Worm (Caenorhabditis elegans) whole organism, L1 larva: ENCODE measurements around the gene F42E8.1.
A peak's percentile ranks its signal among the peaks of the same experiment; 100 is the strongest.

Experiments
- C16A3.4 ChIP-seq: fragments of 150-350 bp; optimal IDR thresholded peaks from 2 replicates; lab custom pipeline; 2014; ENCODE audit warnings: missing biosample characterization, missing genetic modification characterization
- C34B4.2 ChIP-seq: sonication (generic microtip); optimal IDR thresholded peaks from 2 replicates; lab custom pipeline; 2017; ENCODE audit warnings: mild to moderate bottlenecking, missing genetic modification characterization, missing compliant biosample characterization
- F16B12.6 ChIP-seq: fragments of 150-350 bp; optimal IDR thresholded peaks from 2 replicates; lab custom pipeline; 2014; ENCODE audit warnings: missing biosample characterization, missing genetic modification characterization
- aha-1 ChIP-seq: fragments of 150-350 bp; optimal IDR thresholded peaks from 2 replicates; lab custom pipeline; 2014; ENCODE audit warnings: missing biosample characterization, missing genetic modification characterization
- alr-1 ChIP-seq: fragments of 200-800 bp; sonication (Bioruptor generic); optimal IDR thresholded peaks from 2 replicates; lab custom pipeline; 2018; ENCODE audit warnings: borderline replicate concordance, mild to moderate bottlenecking, missing genetic modification characterization, missing compliant biosample characterization
- aly-2 ChIP-seq: fragments of 150-350 bp; optimal IDR thresholded peaks from 2 replicates; lab custom pipeline; 2014; ENCODE audit warnings: missing biosample characterization, missing genetic modification characterization
- ama-1 ChIP-seq: fragments of 150-350 bp; optimal IDR thresholded peaks from 2 replicates; lab custom pipeline; 2014
- ceh-63 ChIP-seq: fragments of 200-800 bp; sonication (Bioruptor generic); optimal IDR thresholded peaks from 2 replicates; lab custom pipeline; 2018; ENCODE audit warnings: mild to moderate bottlenecking, missing genetic modification characterization, missing compliant biosample characterization
- ceh-8 ChIP-seq: fragments of 200-800 bp; sonication (Bioruptor generic); optimal IDR thresholded peaks from 2 replicates; lab custom pipeline; 2018; ENCODE audit warnings: mild to moderate bottlenecking, missing genetic modification characterization, moderate library complexity, missing compliant biosample characterization
- ceh-90 ChIP-seq: sonication (generic microtip); optimal IDR thresholded peaks from 2 replicates; lab custom pipeline; 2016; ENCODE audit warnings: missing genetic modification characterization, missing compliant biosample characterization
- dpl-1 ChIP-seq, 3 experiments: fragments of 150-350 bp in 2 of 3; sonication (generic microtip) in 1 of 3; optimal IDR thresholded peaks; 2 replicates each; lab custom pipeline; 2014 to 2017; ENCODE audit warnings: missing biosample characterization in 3 of 3, missing genetic modification characterization in 3 of 3, missing genetic modification reagents in 3 of 3
- dsc-1 ChIP-seq: sonication (generic microtip); optimal IDR thresholded peaks from 2 replicates; lab custom pipeline; 2016; ENCODE audit warnings: mild to moderate bottlenecking, missing genetic modification characterization, missing compliant biosample characterization
- efl-1 ChIP-seq, 4 experiments: fragments of 150-350 bp; optimal IDR thresholded peaks in 3 of 4; peaks in 1 of 4; 1 replicate in 1 of 4; 2 replicates in 3 of 4; lab custom pipeline; 2014; ENCODE audit warnings: missing biosample characterization in 2 of 4, missing genetic modification characterization in 2 of 4, missing genetic modification reagents in 2 of 4
- egl-13 ChIP-seq: sonication (generic microtip); optimal IDR thresholded peaks from 2 replicates; lab custom pipeline; 2016; ENCODE audit warnings: missing genotype, missing genetic modification reagents, missing genetic modification characterization, missing compliant biosample characterization
- egl-27 ChIP-seq, 2 experiments: fragments of 150-350 bp in 1 of 2; sonication (generic microtip); optimal IDR thresholded peaks; 3 replicates each; lab custom pipeline; 2017 to 2018; ENCODE audit warnings: missing biosample characterization in 2 of 2, missing genetic modification characterization in 2 of 2, missing genetic modification reagents in 2 of 2
- elt-2 ChIP-seq: sonication (generic microtip); optimal IDR thresholded peaks from 2 replicates; lab custom pipeline; 2016; ENCODE audit warnings: missing genetic modification characterization, mild to moderate bottlenecking, inconsistent platforms, missing compliant biosample characterization, missing genetic modification reagents
- elt-3 ChIP-seq, 6 experiments: fragments of 150-350 bp in 1 of 6; sonication (generic microtip); optimal IDR thresholded peaks; 2 replicates each; lab custom pipeline; 2017 to 2018; ENCODE audit warnings: missing biosample characterization in 6 of 6, missing genetic modification characterization in 6 of 6, inconsistent platforms in 1 of 6
- fkh-4 ChIP-seq: sonication (generic microtip); optimal IDR thresholded peaks from 2 replicates; lab custom pipeline; 2016; ENCODE audit warnings: missing compliant biosample characterization, missing genetic modification characterization, borderline replicate concordance
- fkh-8 ChIP-seq: sonication (generic microtip); optimal IDR thresholded peaks from 2 replicates; lab custom pipeline; 2016; ENCODE audit warnings: mild to moderate bottlenecking, missing genetic modification characterization, missing compliant biosample characterization
- fos-1 ChIP-seq: fragments of 150-350 bp; optimal IDR thresholded peaks from 2 replicates; lab custom pipeline; 2014; ENCODE audit warnings: missing biosample characterization, missing genetic modification characterization
- grh-1 ChIP-seq: fragments of 200-800 bp; sonication (Bioruptor generic); IDR thresholded peaks from 2 replicates; pipeline ENCODE4 v1.3.6; 2022; ENCODE audit warnings: missing genetic modification reagents, missing genetic modification characterization, missing compliant biosample characterization
- hlh-4 ChIP-seq: sonication (generic microtip); optimal IDR thresholded peaks from 2 replicates; lab custom pipeline; 2016; ENCODE audit warnings: mild to moderate bottlenecking, missing genetic modification characterization, missing compliant biosample characterization
- hpl-2 ChIP-seq: fragments of 150-350 bp; optimal IDR thresholded peaks from 2 replicates; lab custom pipeline; 2014; ENCODE audit warnings: missing biosample characterization, missing genetic modification reagents, missing genetic modification characterization
- irx-1 ChIP-seq: sonication (generic microtip); optimal IDR thresholded peaks from 2 replicates; lab custom pipeline; 2016; ENCODE audit warnings: missing genetic modification characterization, missing compliant biosample characterization
- isw-1 ChIP-seq: fragments of 200-800 bp; sonication (Bioruptor generic); IDR thresholded peaks from 2 replicates; pipeline ENCODE4 v1.3.6; 2022; ENCODE audit warnings: missing genetic modification characterization, missing compliant biosample characterization
- lin-14 ChIP-seq: fragments of 200-800 bp; sonication (Bioruptor generic); optimal IDR thresholded peaks from 2 replicates; lab custom pipeline; 2018; ENCODE audit warnings: mild to moderate bottlenecking, missing genetic modification characterization, moderate library complexity, missing compliant biosample characterization
- lin-15B ChIP-seq: fragments of 150-350 bp; sonication (generic microtip); optimal IDR thresholded peaks from 3 replicates; lab custom pipeline; 2014; ENCODE audit warnings: missing biosample characterization, missing genetic modification characterization
- lin-35 ChIP-seq, 2 experiments: fragments of 150-350 bp; optimal IDR thresholded peaks; 2 replicates each; lab custom pipeline; 2014; ENCODE audit warnings: missing biosample characterization in 2 of 2, missing genetic modification characterization in 2 of 2, missing genetic modification reagents in 2 of 2
- mdl-1 ChIP-seq, 2 experiments: fragments of 150-350 bp; optimal IDR thresholded peaks; 2 replicates each; lab custom pipeline; 2014 to 2017; ENCODE audit warnings: missing biosample characterization in 2 of 2, missing genetic modification characterization in 2 of 2, inconsistent platforms in 1 of 2
- mep-1 ChIP-seq: fragments of 150-350 bp; optimal IDR thresholded peaks from 2 replicates; lab custom pipeline; 2014; ENCODE audit warnings: missing biosample characterization, missing genetic modification characterization
- nhr-12 ChIP-seq: sonication (generic microtip); optimal IDR thresholded peaks from 2 replicates; lab custom pipeline; 2017; ENCODE audit warnings: missing biosample characterization, missing genetic modification characterization
- nhr-19 ChIP-seq: fragments of 200-800 bp; sonication (Bioruptor generic); conservative IDR thresholded peaks from 2 replicates; pipeline ENCODE4 v1.3.6; 2022; ENCODE audit warnings: missing genetic modification characterization, missing compliant biosample characterization
- nhr-47 ChIP-seq: sonication (generic microtip); optimal IDR thresholded peaks from 2 replicates; lab custom pipeline; 2016; ENCODE audit warnings: mild to moderate bottlenecking, missing genetic modification characterization, moderate library complexity, missing compliant biosample characterization
- nhr-71 ChIP-seq: sonication (generic microtip); optimal IDR thresholded peaks from 2 replicates; lab custom pipeline; 2016; ENCODE audit warnings: mild to moderate bottlenecking, missing genetic modification characterization, moderate library complexity, missing compliant biosample characterization
- nhr-76 ChIP-seq: sonication (generic microtip); optimal IDR thresholded peaks from 2 replicates; lab custom pipeline; 2017; ENCODE audit warnings: missing biosample characterization, missing genetic modification characterization
- nhr-77 ChIP-seq: fragments of 150-350 bp; optimal IDR thresholded peaks from 2 replicates; lab custom pipeline; 2014; ENCODE audit warnings: missing biosample characterization, missing genetic modification characterization
- nhr-85 ChIP-seq: sonication (generic microtip); peaks from one replicate; lab custom pipeline; 2016; ENCODE audit warnings: missing genetic modification characterization, inconsistent platforms, missing compliant biosample characterization
- nhr-90 ChIP-seq: sonication (generic microtip); optimal IDR thresholded peaks from 2 replicates; lab custom pipeline; 2016; ENCODE audit warnings: mild to moderate bottlenecking, missing genetic modification characterization, missing compliant biosample characterization; ENCODE audit not compliant: poor library complexity
- pax-3 ChIP-seq: fragments of 200-800 bp; sonication (Bioruptor generic); optimal IDR thresholded peaks from 2 replicates; lab custom pipeline; 2018; ENCODE audit warnings: mild to moderate bottlenecking, missing genetic modification characterization, moderate library complexity, missing compliant biosample characterization
- skn-1 ChIP-seq: fragments of 150-350 bp; optimal IDR thresholded peaks from 2 replicates; lab custom pipeline; 2014; ENCODE audit warnings: missing biosample characterization, missing genetic modification characterization
- snpc-4 ChIP-seq: fragments of 150-350 bp; optimal IDR thresholded peaks from 2 replicates; lab custom pipeline; 2014; ENCODE audit warnings: missing biosample characterization, missing genetic modification characterization
- snu-23 ChIP-seq: sonication (generic microtip); optimal IDR thresholded peaks from 2 replicates; lab custom pipeline; 2016; ENCODE audit warnings: missing genetic modification characterization, missing compliant biosample characterization
- sup-37 ChIP-seq: fragments of 200-800 bp; sonication (Bioruptor generic); optimal IDR thresholded peaks from 2 replicates; lab custom pipeline; 2018; ENCODE audit warnings: mild to moderate bottlenecking, missing genetic modification characterization, missing compliant biosample characterization
- tbx-2 ChIP-seq: sonication (generic microtip); optimal IDR thresholded peaks from 2 replicates; lab custom pipeline; 2016; ENCODE audit warnings: missing genetic modification characterization, missing compliant biosample characterization
- unc-130 ChIP-seq: fragments of 150-350 bp; optimal IDR thresholded peaks from 2 replicates; lab custom pipeline; 2017; ENCODE audit warnings: missing biosample characterization, missing genetic modification characterization, inconsistent platforms
- unc-30 ChIP-seq: sonication (generic microtip); optimal IDR thresholded peaks from 2 replicates; lab custom pipeline; 2017; ENCODE audit warnings: missing biosample characterization, missing genetic modification characterization
- unc-62 ChIP-seq: fragments of 150-350 bp; optimal IDR thresholded peaks from 2 replicates; lab custom pipeline; 2014; ENCODE audit warnings: missing biosample characterization, missing genetic modification reagents, missing genetic modification characterization
- unc-98 ChIP-seq: fragments of 200-800 bp; sonication (Bioruptor generic); IDR thresholded peaks from 2 replicates; pipeline ENCODE4 v1.3.6; 2022; ENCODE audit warnings: missing genetic modification characterization, missing compliant biosample characterization
- vab-15 ChIP-seq: sonication (generic microtip); optimal IDR thresholded peaks from 2 replicates; lab custom pipeline; 2017; ENCODE audit warnings: missing genotype, mild to moderate bottlenecking, missing genetic modification characterization, missing compliant biosample characterization
- xbp-1 ChIP-seq: sonication (generic microtip); optimal IDR thresholded peaks from 2 replicates; lab custom pipeline; 2016; ENCODE audit warnings: missing genetic modification characterization, missing compliant biosample characterization
- ztf-11 ChIP-seq, 2 experiments: sonication (generic microtip); optimal IDR thresholded peaks; 2 replicates each; lab custom pipeline; 2016 to 2017; ENCODE audit warnings: missing genetic modification characterization in 2 of 2, missing biosample characterization in 1 of 2, missing compliant biosample characterization in 1 of 2
- ztf-4 ChIP-seq: fragments of 150-350 bp; optimal IDR thresholded peaks from 2 replicates; lab custom pipeline; 2014; ENCODE audit warnings: missing biosample characterization, missing genetic modification characterization

Gene F42E8.1

ce11 chrV:13081197-13081747 is 19.3 kb downstream of the F42E8.1 start (continued):
- peak; percentile 74 for TF ChIP-seq vab-15 (tag; lab: Kevin White, UChicago)
- TF ChIP-seq ztf-11 (tag; optimal IDR thresholded peaks at IDR 0.05; lab: Kevin White, UChicago): no peak
- TF ChIP-seq unc-62 (GFP tag; lab: Kevin White, UChicago): peak; percentile 24
- no peak for TF ChIP-seq fkh-8 (tag; lab: Kevin White, UChicago)
- no peak for TF ChIP-seq unc-30 (tag; lab: Kevin White, UChicago)
- no peak for TF ChIP-seq ceh-63 (GFP tag; lab: Kevin White, UChicago)
- TF ChIP-seq efl-1 (optimal IDR thresholded peaks at IDR 0.05; lab: Kevin White, UChicago): peak in 1 of 2 experiments; percentile 26
- TF ChIP-seq efl-1 (GFP tag; optimal IDR thresholded peaks at IDR 0.05 in 1 of 2; lab: Kevin White, UChicago): peak in 1 of 2 experiments; percentile 89
- TF ChIP-seq nhr-76: no peak
- peak; percentile 34 to 84 for TF ChIP-seq mdl-1 (tag; optimal IDR thresholded peaks at IDR 0.05; lab: Kevin White, UChicago)
- peak in 1 of 3 experiments; percentile 64 for TF ChIP-seq dpl-1 (GFP tag; optimal IDR thresholded peaks at IDR 0.05; lab: Kevin White, UChicago)
- no peak for TF ChIP-seq ceh-8 (GFP tag; lab: Kevin White, UChicago)
- peak; percentile 100 for TF ChIP-seq nhr-85 (tag; lab: Kevin White, UChicago)
- TF ChIP-seq hlh-4 (tag; lab: Kevin White, UChicago): no peak
- TF ChIP-seq dsc-1 (tag; lab: Kevin White, UChicago): no peak
- TF ChIP-seq grh-1: peak; percentile 100
- TF ChIP-seq nhr-90 (tag; lab: Kevin White, UChicago): peak; percentile 94
- no peak for TF ChIP-seq hpl-2 (GFP tag; lab: Kevin White, UChicago)
- no peak for TF ChIP-seq fkh-4
- TF ChIP-seq isw-1 (GFP tag; lab: Robert Waterston, UW): no peak
- no peak for TF ChIP-seq C34B4.2 (tag; lab: Kevin White, UChicago)
- no peak for TF ChIP-seq skn-1 (tag; lab: Kevin White, UChicago)
- no peak for TF ChIP-seq nhr-12 (tag; lab: Kevin White, UChicago)
- peak; percentile 69 for TF ChIP-seq ztf-4 (tag; lab: Kevin White, UChicago)
- TF ChIP-seq nhr-19: peak; percentile 97
- no peak for TF ChIP-seq ceh-90 (tag; lab: Kevin White, UChicago)
- TF ChIP-seq mep-1 (tag; lab: Kevin White, UChicago): peak; percentile 75
- no peak for TF ChIP-seq pax-3 (tag; lab: Kevin White, UChicago)
- peak; percentile 36 for TF ChIP-seq xbp-1 (tag; lab: Kevin White, UChicago)
- peak; percentile 85 for TF ChIP-seq snu-23 (GFP tag; lab: Kevin White, UChicago)
- TF ChIP-seq ama-1 (lab: Kevin White, UChicago): no peak
- TF ChIP-seq irx-1: peak; percentile 87
- TF ChIP-seq sup-37 (GFP tag; lab: Kevin White, UChicago): no peak
- TF ChIP-seq elt-3 (tag; optimal IDR thresholded peaks at IDR 0.05; lab: Kevin White, UChicago): peak in 5 of 6 experiments; percentile 86 to 100 (median 96)
- TF ChIP-seq fos-1 (tag; lab: Kevin White, UChicago): no peak
- TF ChIP-seq nhr-47: peak; percentile 77
- TF ChIP-seq unc-130 (tag; lab: Kevin White, UChicago): peak; percentile 6
- TF ChIP-seq F16B12.6 (tag; lab: Kevin White, UChicago): no peak
- TF ChIP-seq egl-27 (tag; optimal IDR thresholded peaks at IDR 0.05; lab: Kevin White, UChicago): peak; percentile 53 to 65
- TF ChIP-seq aha-1 (tag; lab: Kevin White, UChicago): no peak
- no peak for TF ChIP-seq aly-2
- peak; percentile 97 for TF ChIP-seq nhr-71 (tag; lab: Kevin White, UChicago)
- peak; percentile 3 for TF ChIP-seq C16A3.4
- no peak for TF ChIP-seq snpc-4 (tag; lab: Kevin White, UChicago)
- TF ChIP-seq nhr-77 (tag; lab: Kevin White, UChicago): peak; percentile 36
- TF ChIP-seq lin-14 (GFP tag; lab: Kevin White, UChicago): peak; percentile 96
- TF ChIP-seq elt-2 (tag; lab: Kevin White, UChicago): peak; percentile 62
- peak; percentile 5 to 71 for TF ChIP-seq lin-35 (GFP tag; optimal IDR thresholded peaks at IDR 0.05; lab: Kevin White, UChicago)
- TF ChIP-seq tbx-2 (tag; lab: Kevin White, UChicago): peak; percentile 89
- TF ChIP-seq alr-1 (tag; lab: Kevin White, UChicago): no peak
- no peak for TF ChIP-seq egl-13 (tag; lab: Kevin White, UChicago)
- TF ChIP-seq unc-98 (GFP tag; lab: Robert Waterston, UW): no peak
- no peak for TF ChIP-seq lin-15B (tag; lab: Kevin White, UChicago)
